Worm (Caenorhabditis elegans) whole organism, late embryonic: ENCODE data around the gene gst-27.

Experiments used
- ets-4 ChIP-seq: sonication (generic microtip); optimal IDR thresholded peaks from 2 replicates; lab custom pipeline; 2016; ENCODE audit warnings: missing genetic modification characterization, missing compliant biosample characterization
- pqm-1 ChIP-seq: sonication (generic microtip); optimal IDR thresholded peaks from 2 replicates; lab custom pipeline; 2016; ENCODE audit warnings: missing genetic modification characterization, missing compliant biosample characterization

- TF ChIP-seq ets-4 (no peak), pqm-1 (tag; lab: Kevin White, UChicago) (no peak)
Observed at ce11 chrII:15164453-15164852, 1.1 kb downstream of the gst-27 start, which contains the start of gene gst-26.
